Fruit fly (Drosophila melanogaster): Measurements from ENCODE around the gene E2f1.

DNA sequence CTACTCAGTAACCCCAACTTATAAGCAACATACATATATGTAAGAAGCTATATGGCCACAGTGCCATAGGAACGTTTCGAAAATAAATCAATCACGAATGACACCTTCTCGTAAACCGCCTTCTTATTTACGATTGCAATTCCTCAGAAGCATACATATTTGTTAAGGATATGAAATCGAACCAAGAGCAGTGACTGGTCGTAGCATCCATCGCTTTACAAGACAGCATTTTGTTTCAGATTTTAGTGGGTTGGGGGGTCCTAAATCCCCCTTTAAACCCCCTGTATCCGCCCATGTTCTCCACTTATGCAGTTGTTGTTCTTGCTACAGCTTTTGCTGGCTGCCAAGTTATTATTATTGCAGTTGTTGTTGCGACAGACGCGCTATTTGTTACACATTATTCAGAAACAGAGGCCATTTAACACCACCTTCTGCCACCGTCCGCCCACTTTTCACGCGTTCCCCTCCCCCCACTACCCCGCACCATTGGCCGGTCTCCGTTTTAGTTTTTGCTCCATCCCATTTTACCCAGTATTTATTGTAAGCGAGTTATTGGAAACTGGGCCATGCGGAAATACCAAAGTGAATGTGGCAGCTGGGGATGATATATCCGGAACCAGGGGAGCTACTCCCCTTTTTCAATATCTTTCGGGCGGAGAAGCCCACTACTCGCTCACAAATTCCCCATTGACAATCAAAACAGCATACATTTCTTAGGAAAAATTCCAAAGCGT is 58.5 kb downstream of the E2f1 start:
- TF ChIP-seq pdm3 (GFP tag; optimal IDR thresholded peaks at IDR 0.05): peak; percentile 13
- TF ChIP-seq Hr38 (GFP tag; optimal IDR thresholded peaks at IDR 0.05): no peak
- no peak for TF ChIP-seq lz (GFP tag; optimal IDR thresholded peaks at IDR 0.05)
- TF ChIP-seq CG16779 (tag; optimal IDR thresholded peaks at IDR 0.05): no peak
- TF ChIP-seq CG11902 (GFP tag; optimal IDR thresholded peaks at IDR 0.05): no peak
- peak; percentile 67 for TF ChIP-seq CG32006 (GFP tag; optimal IDR thresholded peaks at IDR 0.05)
- 0 out of 3 replicates have a peak, but pooled peaks have one; percentile 13 for TF ChIP-seq CG8119 (GFP tag; IDR thresholded peaks at IDR 0.05)
- no peak for TF ChIP-seq Eip75B (GFP tag; optimal IDR thresholded peaks at IDR 0.05)
- no peak for TF ChIP-seq Lpt (GFP tag; optimal IDR thresholded peaks at IDR 0.05)
- TF ChIP-seq achi (GFP tag; optimal IDR thresholded peaks at IDR 0.05): no peak
- TF ChIP-seq dac (GFP tag; optimal IDR thresholded peaks at IDR 0.05): peak; percentile 14
- no peak for TF ChIP-seq fd85E (GFP tag; optimal IDR thresholded peaks at IDR 0.05)
- TF ChIP-seq net (GFP tag; optimal IDR thresholded peaks at IDR 0.05): no peak

Measured in whole organism, prepupa.